Fruit fly (Drosophila melanogaster) whole organism, embryonic: ENCODE results near the gene CG8568.

ENCODE experiments used
- Antp ChIP-seq: fragments of 200-800 bp; sonication (Bioruptor generic); optimal IDR thresholded peaks from 3 replicates; lab custom pipeline; 2016; ENCODE audit warnings: missing biosample characterization, missing genetic modification characterization
- CG2889 ChIP-seq: fragments of 200-800 bp; sonication (Bioruptor generic); IDR thresholded peaks from 3 replicates; pipeline ENCODE4 v1.3.6; 2022; ENCODE audit warnings: missing biosample characterization, missing genetic modification characterization
- Doc2 ChIP-seq: fragments of 200-800 bp; sonication (Bioruptor generic); IDR thresholded peaks from 2 replicates; pipeline ENCODE4 v1.3.6; 2022; ENCODE audit warnings: missing biosample characterization, missing genetic modification characterization
- Neu2 ChIP-seq: fragments of 200-800 bp; sonication (Bioruptor generic); optimal IDR thresholded peaks from 3 replicates; lab custom pipeline; 2016; ENCODE audit warnings: missing biosample characterization, missing genetic modification characterization, borderline replicate concordance
- Nf-YB ChIP-seq: fragments of 200-800 bp; sonication (Bioruptor generic); optimal IDR thresholded peaks from 3 replicates; lab custom pipeline; 2019; ENCODE audit warnings: missing biosample characterization, mild to moderate bottlenecking, missing genetic modification characterization, moderate library complexity

DNA sequence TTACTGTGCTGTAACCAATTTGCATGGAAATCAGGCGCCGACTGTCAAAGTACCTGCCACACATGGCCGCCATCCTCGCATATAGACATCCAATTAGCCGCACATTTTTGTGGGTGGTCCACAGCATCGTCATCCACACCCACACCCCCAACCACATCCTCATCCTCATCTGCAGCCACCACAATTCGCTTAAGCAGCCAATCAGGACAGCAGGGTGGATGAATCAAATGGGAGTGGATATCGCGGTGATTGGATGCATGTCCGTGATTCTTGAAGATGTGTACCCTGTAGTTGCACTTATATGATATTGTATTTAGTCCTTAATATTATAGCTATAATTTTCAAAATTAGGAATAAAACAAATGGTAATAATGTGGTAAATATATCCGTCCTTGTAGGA, 47.5 kb downstream of the CG8568 start:
- no peak for TF ChIP-seq Doc2 (GFP tag; lab: Robert Waterston, UW)
- no peak for TF ChIP-seq Antp (GFP tag; lab: Kevin White, UChicago)
- no peak for TF ChIP-seq Neu2 (GFP tag; lab: Kevin White, UChicago)
- peak; percentile 91 for TF ChIP-seq Nf-YB (GFP tag; lab: Kevin White, UChicago)
- no peak for TF ChIP-seq CG2889 (GFP tag; lab: Robert Waterston, UW)
